Worm (Caenorhabditis elegans) whole organism, L2 larva: ENCODE data around the gene C34F11.8.

ENCODE experiments used
- C34F6.9 ChIP-seq: fragments of 150-350 bp; optimal IDR thresholded peaks from 2 replicates; lab custom pipeline; 2014; ENCODE audit warnings: missing biosample characterization, missing genetic modification characterization
- F13H6.1 ChIP-seq: sonication (generic microtip); optimal IDR thresholded peaks from 2 replicates; lab custom pipeline; 2016; ENCODE audit warnings: missing genetic modification characterization, missing compliant biosample characterization
- R02D3.7 ChIP-seq: fragments of 150-350 bp; optimal IDR thresholded peaks from 2 replicates; lab custom pipeline; 2014; ENCODE audit warnings: missing biosample characterization, missing genetic modification characterization
- Y55F3AM.14 ChIP-seq: fragments of 200-800 bp; sonication (Bioruptor generic); optimal IDR thresholded peaks from 2 replicates; lab custom pipeline; 2018; ENCODE audit warnings: mild to moderate bottlenecking, missing genetic modification characterization, missing compliant biosample characterization
- ZK546.5 ChIP-seq: sonication (generic microtip); optimal IDR thresholded peaks from 2 replicates; lab custom pipeline; 2017; ENCODE audit warnings: missing biosample characterization, missing genetic modification characterization
- alr-1 ChIP-seq: fragments of 150-350 bp; optimal IDR thresholded peaks from 2 replicates; lab custom pipeline; 2014; ENCODE audit warnings: missing biosample characterization, missing genetic modification characterization
- ama-1 ChIP-seq: fragments of 150-350 bp; optimal IDR thresholded peaks from 2 replicates; lab custom pipeline; 2018; ENCODE audit warnings: inconsistent platforms
- blmp-1 ChIP-seq: sonication (generic microtip); optimal IDR thresholded peaks from 2 replicates; lab custom pipeline; 2017; ENCODE audit warnings: missing genetic modification characterization, mild to moderate bottlenecking, missing compliant biosample characterization, antibody characterized with exemption, moderate library complexity; ENCODE audit not compliant: insufficient read depth
- ceh-82 ChIP-seq: fragments of 150-350 bp; optimal IDR thresholded peaks from 2 replicates; lab custom pipeline; 2014; ENCODE audit warnings: missing biosample characterization, missing genetic modification characterization
- crh-2 ChIP-seq: sonication (generic microtip); optimal IDR thresholded peaks from 2 replicates; lab custom pipeline; 2017; ENCODE audit warnings: missing biosample characterization, missing genetic modification characterization
- dmd-4 ChIP-seq: sonication (generic microtip); optimal IDR thresholded peaks from 2 replicates; lab custom pipeline; 2017; ENCODE audit warnings: missing biosample characterization, missing genetic modification characterization
- egl-27 ChIP-seq: sonication (generic microtip); optimal IDR thresholded peaks from 3 replicates; lab custom pipeline; 2017; ENCODE audit warnings: missing biosample characterization, missing genetic modification reagents, missing genetic modification characterization
- elt-3 ChIP-seq: sonication (generic microtip); optimal IDR thresholded peaks from 2 replicates; lab custom pipeline; 2017; ENCODE audit warnings: missing biosample characterization, missing genetic modification characterization
- fos-1 ChIP-seq: fragments of 150-350 bp; optimal IDR thresholded peaks from 2 replicates; lab custom pipeline; 2014; ENCODE audit warnings: missing biosample characterization, missing genetic modification characterization
- gmeb-1 ChIP-seq: fragments of 150-350 bp; optimal IDR thresholded peaks from 2 replicates; lab custom pipeline; 2014; ENCODE audit warnings: missing biosample characterization, missing genetic modification characterization
- lin-11 ChIP-seq: fragments of 150-350 bp; sonication (generic microtip); optimal IDR thresholded peaks from 2 replicates; lab custom pipeline; 2014; ENCODE audit warnings: missing biosample characterization, missing genetic modification characterization, inconsistent platforms, mixed read lengths
- lin-13 ChIP-seq: fragments of 150-350 bp; optimal IDR thresholded peaks from 2 replicates; lab custom pipeline; 2014; ENCODE audit warnings: missing biosample characterization, missing genetic modification reagents, missing genetic modification characterization
- lin-39 ChIP-seq: fragments of 150-350 bp; optimal IDR thresholded peaks from 2 replicates; lab custom pipeline; 2014; ENCODE audit warnings: missing biosample characterization, missing genetic modification reagents, missing genetic modification characterization
- mbf-1 ChIP-seq: sonication (generic microtip); optimal IDR thresholded peaks from 2 replicates; lab custom pipeline; 2017; ENCODE audit warnings: missing biosample characterization, missing genetic modification characterization
- mdl-1 ChIP-seq, 2 experiments: fragments of 150-350 bp in 1 of 2; sonication (generic microtip) in 1 of 2; optimal IDR thresholded peaks; 2 replicates each; lab custom pipeline; 2017; ENCODE audit warnings: missing biosample characterization in 2 of 2, missing genetic modification characterization in 2 of 2
- nhr-10 ChIP-seq: sonication (generic microtip); optimal IDR thresholded peaks from 2 replicates; lab custom pipeline; 2017; ENCODE audit warnings: missing biosample characterization, missing genetic modification characterization
- nhr-11 ChIP-seq: fragments of 150-350 bp; optimal IDR thresholded peaks from 2 replicates; lab custom pipeline; 2014; ENCODE audit warnings: missing biosample characterization, missing genetic modification characterization
- nhr-12 ChIP-seq: fragments of 150-350 bp; optimal IDR thresholded peaks from 2 replicates; lab custom pipeline; 2014; ENCODE audit warnings: missing biosample characterization, missing genetic modification characterization
- nhr-129 ChIP-seq: fragments of 150-350 bp; optimal IDR thresholded peaks from 2 replicates; lab custom pipeline; 2014; ENCODE audit warnings: missing biosample characterization, missing genetic modification characterization
- nhr-21 ChIP-seq: fragments of 150-350 bp; optimal IDR thresholded peaks from 2 replicates; lab custom pipeline; 2014; ENCODE audit warnings: missing biosample characterization, missing genetic modification characterization
- nhr-25 ChIP-seq: fragments of 150-350 bp; sonication (generic microtip); optimal IDR thresholded peaks from 3 replicates; lab custom pipeline; 2014; ENCODE audit warnings: missing biosample characterization, missing genetic modification characterization
- nhr-6 ChIP-seq: fragments of 150-350 bp; optimal IDR thresholded peaks from 2 replicates; lab custom pipeline; 2014; ENCODE audit warnings: missing biosample characterization, missing genetic modification characterization
- nhr-77 ChIP-seq: fragments of 150-350 bp; optimal IDR thresholded peaks from 2 replicates; lab custom pipeline; 2014; ENCODE audit warnings: missing biosample characterization, missing genetic modification characterization
- sem-4 ChIP-seq: fragments of 150-350 bp; optimal IDR thresholded peaks from 2 replicates; lab custom pipeline; 2014; ENCODE audit warnings: missing biosample characterization, missing genetic modification reagents, missing genetic modification characterization
- sma-3 ChIP-seq: sonication (generic microtip); optimal IDR thresholded peaks from 2 replicates; lab custom pipeline; 2016; ENCODE audit warnings: missing genetic modification reagents, missing genetic modification characterization, missing compliant biosample characterization
- sma-9 ChIP-seq, 2 experiments: fragments of 150-350 bp in 1 of 2; sonication (generic microtip) in 1 of 2; optimal IDR thresholded peaks; 2 replicates each; lab custom pipeline; 2014 to 2016; ENCODE audit warnings: missing genetic modification characterization in 2 of 2, mild to moderate bottlenecking in 1 of 2, missing biosample characterization in 1 of 2, missing compliant biosample characterization in 1 of 2, missing genetic modification reagents in 1 of 2, moderate library complexity in 1 of 2
- unc-62 ChIP-seq: fragments of 150-350 bp; optimal IDR thresholded peaks from 2 replicates; lab custom pipeline; 2014; ENCODE audit warnings: missing biosample characterization, missing genetic modification reagents, missing genetic modification characterization
- ztf-1 ChIP-seq: fragments of 200-800 bp; sonication (Bioruptor generic); conservative IDR thresholded peaks from 2 replicates; pipeline ENCODE4 v1.3.6; 2022; ENCODE audit warnings: missing genetic modification characterization, missing compliant biosample characterization
- ztf-11 ChIP-seq: sonication (generic microtip); optimal IDR thresholded peaks from 2 replicates; lab custom pipeline; 2017; ENCODE audit warnings: missing biosample characterization, missing genetic modification characterization
- ztf-4 ChIP-seq: fragments of 150-350 bp; optimal IDR thresholded peaks from 2 replicates; lab custom pipeline; 2014; ENCODE audit warnings: missing biosample characterization, missing genetic modification characterization

C34F11.8 gene

ce11 chrII:5180272-5180671, 30.5 kb downstream of the C34F11.8 start:
- TF ChIP-seq unc-62 (no peak), nhr-25 (tag; lab: Kevin White, UChicago) (no peak), dmd-4 (no peak), alr-1 (tag; lab: Kevin White, UChicago) (no peak), nhr-21 (no peak), nhr-12 (no peak), elt-3 (tag; lab: Kevin White, UChicago) (no peak), sma-9 (GFP tag; optimal IDR thresholded peaks at IDR 0.05; lab: Kevin White, UChicago) (no peak), sma-9 (tag; optimal IDR thresholded peaks at IDR 0.05; lab: Kevin White, UChicago) (no peak), nhr-77 (no peak), ceh-82 (tag; lab: Kevin White, UChicago) (no peak), blmp-1 (no peak), gmeb-1 (tag; lab: Kevin White, UChicago) (no peak), ztf-11 (tag; lab: Kevin White, UChicago) (no peak), egl-27 (tag; lab: Kevin White, UChicago) (no peak), sem-4 (tag; lab: Kevin White, UChicago) (no peak), lin-39 (tag; lab: Kevin White, UChicago) (no peak), mbf-1 (tag; lab: Kevin White, UChicago) (no peak)

- TF ChIP-seq ama-1 (lab: Kevin White, UChicago) = peak; percentile 23
- TF ChIP-seq lin-11 (tag; lab: Kevin White, UChicago) = no peak
Observed at ce11 chrII:5178609-5179008, 32.2 kb downstream of the C34F11.8 start.

- no peak for TF ChIP-seq nhr-10
- no peak for TF ChIP-seq ZK546.5 (tag; lab: Kevin White, UChicago)
- no peak for TF ChIP-seq egl-27 (tag; lab: Kevin White, UChicago)
- TF ChIP-seq Y55F3AM.14 (GFP tag; lab: Kevin White, UChicago) = no peak
- TF ChIP-seq crh-2 = no peak
- TF ChIP-seq nhr-77 = no peak
- TF ChIP-seq nhr-129 (tag; lab: Kevin White, UChicago) = no peak
- no peak for TF ChIP-seq elt-3 (tag; lab: Kevin White, UChicago)
- no peak for TF ChIP-seq blmp-1
- no peak for TF ChIP-seq lin-39 (tag; lab: Kevin White, UChicago)
- TF ChIP-seq C34F6.9 (tag; lab: Kevin White, UChicago) = no peak
- TF ChIP-seq dmd-4 = no peak
- TF ChIP-seq nhr-21 = no peak
- TF ChIP-seq alr-1 (tag; lab: Kevin White, UChicago) = no peak
- TF ChIP-seq nhr-12 = no peak
- no peak for TF ChIP-seq nhr-6
- TF ChIP-seq ama-1 (lab: Kevin White, UChicago) = no peak
- TF ChIP-seq, all 48 proteins: peak for 0
Observed at ce11 chrII:5177902-5178301, 32.9 kb downstream of the C34F11.8 start, which contains the start of gene C27D6.12. C27D6.12 (minus strand) TSS chrII:5178002.

ce11 chrII:5176934-5177333, 33.8 kb downstream of the C34F11.8 start:
- TF ChIP-seq sem-4 (tag; lab: Kevin White, UChicago) (no peak), elt-3 (tag; lab: Kevin White, UChicago) (no peak), blmp-1 (no peak)
- TF ChIP-seq, all 48 proteins: peak for 0

ce11 chrII:5174370-5174769, 36.4 kb downstream of the C34F11.8 start, which contains the start of gene C27D6.3:
C27D6.3 (minus strand) TSS chrII:5174470.
- TF ChIP-seq nhr-129 (tag; lab: Kevin White, UChicago) = no peak
- no peak for TF ChIP-seq elt-3 (tag; lab: Kevin White, UChicago)
- TF ChIP-seq nhr-12 = no peak
- no peak for TF ChIP-seq nhr-11
- TF ChIP-seq ztf-1 (GFP tag; lab: Robert Waterston, UW) = no peak
- no peak for TF ChIP-seq fos-1 (tag; lab: Kevin White, UChicago)
- no peak for TF ChIP-seq lin-13 (GFP tag; lab: Kevin White, UChicago)
- no peak for TF ChIP-seq R02D3.7 (tag; lab: Kevin White, UChicago)
- TF ChIP-seq F13H6.1 = no peak
- no peak for TF ChIP-seq sma-3 (GFP tag; lab: Kevin White, UChicago)
- TF ChIP-seq ZK546.5 (tag; lab: Kevin White, UChicago) = no peak
- no peak for TF ChIP-seq alr-1 (tag; lab: Kevin White, UChicago)
- TF ChIP-seq ztf-4 (tag; lab: Kevin White, UChicago) = no peak
- no peak for TF ChIP-seq mdl-1 (tag; optimal IDR thresholded peaks at IDR 0.05; lab: Kevin White, UChicago)
- no peak for TF ChIP-seq lin-11 (tag; lab: Kevin White, UChicago)
- TF ChIP-seq unc-62 = no peak
- TF ChIP-seq nhr-6 = no peak
